Worm (Caenorhabditis elegans): ENCODE results near the gene C24H10.3.

DNA sequence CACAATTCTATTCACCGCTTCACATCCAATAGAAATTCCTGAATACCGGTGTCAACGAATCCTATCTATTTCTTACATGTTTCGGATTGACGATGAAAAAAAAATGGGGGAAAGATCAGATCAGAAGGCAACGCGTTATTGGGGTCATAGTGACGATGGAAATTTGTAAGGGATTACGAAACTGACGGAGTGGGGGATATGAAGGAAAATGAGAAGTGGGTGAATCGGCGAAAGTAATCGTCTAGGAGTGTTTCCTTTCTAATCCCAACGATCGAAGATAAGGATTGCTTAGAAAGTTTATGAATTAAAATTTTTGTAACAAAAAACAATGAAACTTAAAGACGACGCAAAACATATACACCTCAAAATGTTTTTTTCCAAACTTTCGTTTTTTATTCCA, 38.1 kb downstream of the C24H10.3 start:
- TF ChIP-seq aly-2 (tag; optimal IDR thresholded peaks at IDR 0.05) (no peak), ama-1 (optimal IDR thresholded peaks at IDR 0.05) (no peak), dve-1 (tag; optimal IDR thresholded peaks at IDR 0.05; ENCODE audit: insufficient read depth) (no peak), attf-4 (tag; optimal IDR thresholded peaks at IDR 0.05) (no peak), mxl-3 (GFP tag; optimal IDR thresholded peaks at IDR 0.05) (no peak), T20F7.1 (GFP tag; optimal IDR thresholded peaks at IDR 0.05) (no peak)
